Worm (Caenorhabditis elegans) whole organism, L2 larva: ENCODE data around the gene atic-1.

Experiments
- C34F6.9 ChIP-seq: fragments of 150-350 bp; optimal IDR thresholded peaks from 2 replicates; lab custom pipeline; 2014; ENCODE audit warnings: missing biosample characterization, missing genetic modification characterization
- F13H6.1 ChIP-seq: sonication (generic microtip); optimal IDR thresholded peaks from 2 replicates; lab custom pipeline; 2016; ENCODE audit warnings: missing genetic modification characterization, missing compliant biosample characterization
- alr-1 ChIP-seq: fragments of 150-350 bp; optimal IDR thresholded peaks from 2 replicates; lab custom pipeline; 2014; ENCODE audit warnings: missing biosample characterization, missing genetic modification characterization
- aly-2 ChIP-seq: fragments of 150-350 bp; optimal IDR thresholded peaks from 2 replicates; lab custom pipeline; 2014; ENCODE audit warnings: missing biosample characterization, missing genetic modification characterization
- ama-1 ChIP-seq: fragments of 150-350 bp; optimal IDR thresholded peaks from 2 replicates; lab custom pipeline; 2018; ENCODE audit warnings: inconsistent platforms
- blmp-1 ChIP-seq: sonication (generic microtip); optimal IDR thresholded peaks from 2 replicates; lab custom pipeline; 2017; ENCODE audit warnings: missing genetic modification characterization, mild to moderate bottlenecking, missing compliant biosample characterization, antibody characterized with exemption, moderate library complexity; ENCODE audit not compliant: insufficient read depth
- ceh-16 ChIP-seq: fragments of 150-350 bp; optimal IDR thresholded peaks from 2 replicates; lab custom pipeline; 2014; ENCODE audit warnings: missing biosample characterization, missing genetic modification characterization
- ceh-82 ChIP-seq: fragments of 150-350 bp; optimal IDR thresholded peaks from 2 replicates; lab custom pipeline; 2014; ENCODE audit warnings: missing biosample characterization, missing genetic modification characterization
- crh-2 ChIP-seq: sonication (generic microtip); optimal IDR thresholded peaks from 2 replicates; lab custom pipeline; 2017; ENCODE audit warnings: missing biosample characterization, missing genetic modification characterization
- dmd-4 ChIP-seq: sonication (generic microtip); optimal IDR thresholded peaks from 2 replicates; lab custom pipeline; 2017; ENCODE audit warnings: missing biosample characterization, missing genetic modification characterization
- elt-1 ChIP-seq: fragments of 150-350 bp; optimal IDR thresholded peaks from 2 replicates; lab custom pipeline; 2014; ENCODE audit warnings: missing biosample characterization, missing genetic modification characterization
- fos-1 ChIP-seq: fragments of 150-350 bp; optimal IDR thresholded peaks from 2 replicates; lab custom pipeline; 2014; ENCODE audit warnings: missing biosample characterization, missing genetic modification characterization
- gmeb-1 ChIP-seq: fragments of 150-350 bp; optimal IDR thresholded peaks from 2 replicates; lab custom pipeline; 2014; ENCODE audit warnings: missing biosample characterization, missing genetic modification characterization
- lin-13 ChIP-seq: fragments of 150-350 bp; optimal IDR thresholded peaks from 2 replicates; lab custom pipeline; 2014; ENCODE audit warnings: missing biosample characterization, missing genetic modification reagents, missing genetic modification characterization
- lsy-2 ChIP-seq, 2 experiments: fragments of 150-350 bp in 1 of 2; sonication (generic microtip) in 1 of 2; optimal IDR thresholded peaks; 2 replicates each; lab custom pipeline; 2014 to 2017; ENCODE audit warnings: missing biosample characterization in 2 of 2, missing genetic modification characterization in 2 of 2
- mab-5 ChIP-seq: fragments of 150-350 bp; optimal IDR thresholded peaks from 2 replicates; lab custom pipeline; 2014; ENCODE audit warnings: missing biosample characterization, missing genetic modification characterization
- mbf-1 ChIP-seq: sonication (generic microtip); optimal IDR thresholded peaks from 2 replicates; lab custom pipeline; 2017; ENCODE audit warnings: missing biosample characterization, missing genetic modification characterization
- nhr-10 ChIP-seq: sonication (generic microtip); optimal IDR thresholded peaks from 2 replicates; lab custom pipeline; 2017; ENCODE audit warnings: missing biosample characterization, missing genetic modification characterization
- nhr-11 ChIP-seq: fragments of 150-350 bp; optimal IDR thresholded peaks from 2 replicates; lab custom pipeline; 2014; ENCODE audit warnings: missing biosample characterization, missing genetic modification characterization
- nhr-12 ChIP-seq: fragments of 150-350 bp; optimal IDR thresholded peaks from 2 replicates; lab custom pipeline; 2014; ENCODE audit warnings: missing biosample characterization, missing genetic modification characterization
- nhr-129 ChIP-seq: fragments of 150-350 bp; optimal IDR thresholded peaks from 2 replicates; lab custom pipeline; 2014; ENCODE audit warnings: missing biosample characterization, missing genetic modification characterization
- nhr-21 ChIP-seq: fragments of 150-350 bp; optimal IDR thresholded peaks from 2 replicates; lab custom pipeline; 2014; ENCODE audit warnings: missing biosample characterization, missing genetic modification characterization
- nhr-23 ChIP-seq: fragments of 150-350 bp; optimal IDR thresholded peaks from 2 replicates; lab custom pipeline; 2014; ENCODE audit warnings: missing biosample characterization, missing genetic modification reagents, missing genetic modification characterization
- nhr-237 ChIP-seq: fragments of 150-350 bp; optimal IDR thresholded peaks from 2 replicates; lab custom pipeline; 2014; ENCODE audit warnings: missing biosample characterization, missing genetic modification characterization
- nhr-6 ChIP-seq: fragments of 150-350 bp; optimal IDR thresholded peaks from 2 replicates; lab custom pipeline; 2014; ENCODE audit warnings: missing biosample characterization, missing genetic modification characterization
- peb-1 ChIP-seq: fragments of 150-350 bp; optimal IDR thresholded peaks from 2 replicates; lab custom pipeline; 2014; ENCODE audit warnings: missing biosample characterization, missing genetic modification characterization
- sem-4 ChIP-seq: fragments of 150-350 bp; optimal IDR thresholded peaks from 2 replicates; lab custom pipeline; 2014; ENCODE audit warnings: missing biosample characterization, missing genetic modification reagents, missing genetic modification characterization
- sma-3 ChIP-seq: sonication (generic microtip); optimal IDR thresholded peaks from 2 replicates; lab custom pipeline; 2016; ENCODE audit warnings: missing genetic modification reagents, missing genetic modification characterization, missing compliant biosample characterization
- sma-9 ChIP-seq, 2 experiments: fragments of 150-350 bp in 1 of 2; sonication (generic microtip) in 1 of 2; optimal IDR thresholded peaks; 2 replicates each; lab custom pipeline; 2014 to 2016; ENCODE audit warnings: missing genetic modification characterization in 2 of 2, mild to moderate bottlenecking in 1 of 2, missing biosample characterization in 1 of 2, missing compliant biosample characterization in 1 of 2, missing genetic modification reagents in 1 of 2, moderate library complexity in 1 of 2
- zag-1 ChIP-seq: fragments of 150-350 bp; optimal IDR thresholded peaks from 2 replicates; lab custom pipeline; 2014; ENCODE audit warnings: missing biosample characterization, missing genetic modification characterization
- ztf-4 ChIP-seq: fragments of 150-350 bp; optimal IDR thresholded peaks from 2 replicates; lab custom pipeline; 2014; ENCODE audit warnings: missing biosample characterization, missing genetic modification characterization

Gene atic-1

DNA sequence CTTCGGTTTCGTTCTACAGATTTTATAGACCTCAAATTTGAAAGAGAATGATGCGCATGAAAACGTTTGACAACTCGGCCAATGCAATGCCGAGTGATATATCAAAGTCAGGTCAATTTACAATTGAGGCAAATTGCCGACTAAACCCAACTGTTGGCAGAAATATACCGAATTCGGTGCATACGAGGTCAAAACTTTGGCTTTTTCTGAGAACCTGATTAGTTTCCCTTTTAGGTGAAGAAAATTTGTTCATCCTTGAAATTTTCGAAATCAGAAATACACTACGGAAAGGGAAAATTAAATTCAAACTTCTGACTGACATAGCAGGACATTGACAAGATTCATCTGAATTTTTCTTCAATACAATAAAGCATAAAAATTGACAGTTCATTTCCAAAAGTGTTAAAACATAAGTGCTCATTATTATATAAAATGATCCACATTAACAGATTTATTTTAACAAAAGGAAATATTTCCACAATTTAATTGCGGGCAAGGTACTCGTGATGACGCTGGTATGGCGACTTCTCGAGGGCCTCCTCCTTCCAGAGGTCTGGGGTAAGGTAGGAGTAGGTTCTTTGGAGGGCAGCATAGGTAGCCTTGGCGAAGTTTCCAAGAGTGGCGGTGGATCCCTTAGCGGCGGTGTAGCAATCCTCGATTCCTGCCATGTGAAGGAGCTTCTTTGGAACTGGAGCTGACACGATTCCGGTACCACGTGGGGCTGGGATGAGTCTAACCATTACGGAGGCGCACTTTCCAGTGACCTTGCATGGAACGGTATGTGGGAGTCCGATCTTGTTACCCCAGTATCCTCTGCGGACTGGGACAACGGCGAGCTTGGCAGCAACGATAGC is 43.4 kb downstream of the atic-1 start:
- TF ChIP-seq ceh-16 (tag; lab: Kevin White, UChicago) (no peak), nhr-12 (tag; lab: Kevin White, UChicago) (no peak), aly-2 (no peak), lsy-2 (tag; optimal IDR thresholded peaks at IDR 0.05; lab: Kevin White, UChicago) (no peak), dmd-4 (tag; lab: Kevin White, UChicago) (no peak), zag-1 (no peak), F13H6.1 (tag; lab: Kevin White, UChicago) (no peak), alr-1 (tag; lab: Kevin White, UChicago) (no peak), fos-1 (tag; lab: Kevin White, UChicago) (no peak), nhr-21 (no peak)

- peak; percentile 50 for TF ChIP-seq C34F6.9 (tag; lab: Kevin White, UChicago)
- peak; percentile 28 for TF ChIP-seq lin-13 (GFP tag; lab: Kevin White, UChicago)
- peak; percentile 1 for TF ChIP-seq fos-1 (tag; lab: Kevin White, UChicago)
- peak; percentile 10 for TF ChIP-seq nhr-129 (tag; lab: Kevin White, UChicago)
- TF ChIP-seq lsy-2 (tag; optimal IDR thresholded peaks at IDR 0.05; lab: Kevin White, UChicago): peak in 1 of 2 experiments; percentile 32
- TF ChIP-seq blmp-1: no peak
- TF ChIP-seq zag-1: no peak
Measured at ce11 chrIV:7926102-7926840, 44.4 kb downstream of the atic-1 start, which contains the start of gene rps-2. TSS of gene rps-2 (minus strand) at chrIV:7926391.

ce11 chrIV:7927218-7927617 is 45.4 kb downstream of the atic-1 start, which contains the start of gene C49H3.12:
TSS of gene C49H3.12 (minus strand) at chrIV:7927318.
- TF ChIP-seq ama-1 (lab: Kevin White, UChicago): no peak
- TF ChIP-seq peb-1 (tag; lab: Kevin White, UChicago): no peak

DNA sequence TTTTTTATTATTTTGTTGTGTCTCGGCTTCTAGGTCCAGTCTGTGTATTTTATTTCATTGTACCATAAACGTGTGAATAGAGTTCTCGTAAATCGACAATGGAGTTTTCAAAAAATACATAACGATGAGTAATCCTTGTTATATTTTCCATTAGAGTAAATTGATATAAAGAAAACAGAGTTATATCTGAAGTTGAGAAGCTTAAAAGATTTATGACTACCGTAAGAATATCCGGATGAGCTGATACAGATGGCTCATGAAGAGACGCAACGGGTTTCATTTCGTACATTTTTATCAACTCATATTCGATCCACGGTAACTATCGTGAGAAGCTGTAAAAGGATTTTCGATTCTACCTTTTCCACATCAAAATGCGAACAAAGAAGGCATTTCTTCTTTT is 46.0 kb downstream of the atic-1 start, which contains the start of gene gcy-8:
Gene gcy-8, plus strand, starts transcription at position 301 of the 400 bp plus-strand sequence.
- TF ChIP-seq fos-1 (tag; lab: Kevin White, UChicago): no peak
- no peak for TF ChIP-seq gmeb-1 (tag; lab: Kevin White, UChicago)
- TF ChIP-seq nhr-10: no peak
- TF ChIP-seq nhr-6 (tag; lab: Kevin White, UChicago): no peak

ce11 chrIV:7931873-7932272 is 50.0 kb downstream of the atic-1 start:
- TF ChIP-seq nhr-23 (tag; lab: Kevin White, UChicago) (no peak), aly-2 (no peak), nhr-237 (tag; lab: Kevin White, UChicago) (no peak), sma-9 (GFP tag; optimal IDR thresholded peaks at IDR 0.05; lab: Kevin White, UChicago) (no peak), sma-9 (tag; optimal IDR thresholded peaks at IDR 0.05; lab: Kevin White, UChicago) (no peak), mab-5 (tag; lab: Kevin White, UChicago) (no peak), mbf-1 (tag; lab: Kevin White, UChicago) (no peak), ceh-82 (tag; lab: Kevin White, UChicago) (no peak)

ce11 chrIV:7933733-7934132 is 51.9 kb downstream of the atic-1 start, which contains the start of gene bbs-2:
TSS of gene bbs-2 (plus strand) at chrIV:7934033.
- TF ChIP-seq sma-3 (GFP tag; lab: Kevin White, UChicago) (no peak), ceh-82 (tag; lab: Kevin White, UChicago) (no peak), ama-1 (lab: Kevin White, UChicago) (no peak), nhr-11 (tag; lab: Kevin White, UChicago) (no peak), crh-2 (tag; lab: Kevin White, UChicago) (no peak), nhr-10 (no peak), elt-1 (no peak), nhr-129 (tag; lab: Kevin White, UChicago) (no peak), C34F6.9 (tag; lab: Kevin White, UChicago) (no peak), sem-4 (no peak), dmd-4 (tag; lab: Kevin White, UChicago) (no peak), aly-2 (no peak), sma-9 (GFP tag; optimal IDR thresholded peaks at IDR 0.05; lab: Kevin White, UChicago) (no peak), sma-9 (tag; optimal IDR thresholded peaks at IDR 0.05; lab: Kevin White, UChicago) (no peak), nhr-12 (tag; lab: Kevin White, UChicago) (no peak), ztf-4 (tag; lab: Kevin White, UChicago) (no peak)
